Fruit fly (Drosophila melanogaster) whole organism, embryonic: ENCODE data around the gene Reck.

ENCODE experiments used
- Abd-B ChIP-seq: fragments of 200-800 bp; sonication (Bioruptor generic); optimal IDR thresholded peaks from 2 replicates; lab custom pipeline; 2018; ENCODE audit warnings: missing biosample characterization, mild to moderate bottlenecking, missing genetic modification characterization, moderate library complexity
- Bgb ChIP-seq: fragments of 200-800 bp; sonication (Bioruptor generic); IDR thresholded peaks from 2 replicates; pipeline ENCODE4 v1.3.6; 2022; ENCODE audit warnings: missing biosample characterization, missing genetic modification characterization; ENCODE audit not compliant: partially characterized antibody
- CG11398 ChIP-seq: fragments of 200-800 bp; sonication (Bioruptor generic); optimal IDR thresholded peaks from 2 replicates; lab custom pipeline; 2016; ENCODE audit warnings: missing biosample characterization, missing genetic modification characterization
- CG11456 ChIP-seq: fragments of 200-800 bp; sonication (Bioruptor generic); IDR thresholded peaks from 3 replicates; pipeline ENCODE4 v1.3.6; 2022; ENCODE audit warnings: missing biosample characterization, missing genetic modification characterization
- CG14667 ChIP-seq: fragments of 200-800 bp; sonication (Bioruptor generic); IDR thresholded peaks from 2 replicates; pipeline ENCODE4 v1.3.6; 2022; ENCODE audit warnings: missing biosample characterization, missing genetic modification characterization
- CG15479 ChIP-seq: fragments of 200-800 bp; sonication (Bioruptor generic); optimal IDR thresholded peaks from 3 replicates; lab custom pipeline; 2019; ENCODE audit warnings: missing biosample characterization, mild to moderate bottlenecking, missing genetic modification characterization, moderate library complexity
- CG15514 ChIP-seq: fragments of 200-800 bp; sonication (Bioruptor generic); optimal IDR thresholded peaks from 3 replicates; lab custom pipeline; 2017; ENCODE audit warnings: missing biosample characterization, missing genetic modification characterization, mild to moderate bottlenecking, moderate library complexity, missing genetic modification reagents
- CG1602 ChIP-seq: fragments of 200-800 bp; sonication (Bioruptor generic); optimal IDR thresholded peaks from 3 replicates; lab custom pipeline; 2016; ENCODE audit warnings: missing biosample characterization, missing genetic modification characterization
- CG2199 ChIP-seq: fragments of 200-800 bp; sonication (Bioruptor generic); IDR thresholded peaks from 3 replicates; pipeline ENCODE4 v1.3.6; 2022; ENCODE audit warnings: missing biosample characterization, missing genetic modification characterization
- CG30431 ChIP-seq: fragments of 200-800 bp; sonication (Bioruptor generic); optimal IDR thresholded peaks from 2 replicates; lab custom pipeline; 2017; ENCODE audit warnings: missing biosample characterization, missing genetic modification characterization
- CG4328 ChIP-seq: fragments of 200-800 bp; sonication (Bioruptor generic); optimal IDR thresholded peaks from 3 replicates; lab custom pipeline; 2017; ENCODE audit warnings: missing biosample characterization, missing genetic modification reagents, missing genetic modification characterization
- CG4730 ChIP-seq: fragments of 200-800 bp; sonication (Bioruptor generic); IDR thresholded peaks from 2 replicates; pipeline ENCODE4 v1.3.6; 2022; ENCODE audit warnings: missing biosample characterization, missing genetic modification characterization
- CG6791 ChIP-seq: fragments of 200-800 bp; sonication (Bioruptor generic); IDR thresholded peaks from 3 replicates; pipeline ENCODE4 v1.3.6; 2022; ENCODE audit warnings: missing biosample characterization, missing genetic modification characterization; ENCODE audit not compliant: partially characterized antibody
- CG7745 ChIP-seq: fragments of 200-800 bp; sonication (Bioruptor generic); optimal IDR thresholded peaks from 2 replicates; lab custom pipeline; 2018; ENCODE audit warnings: missing biosample characterization, mild to moderate bottlenecking, missing genetic modification characterization, moderate library complexity
- CG9609 ChIP-seq: fragments of 200-800 bp; sonication (Bioruptor generic); optimal IDR thresholded peaks from 3 replicates; lab custom pipeline; 2016; ENCODE audit warnings: missing biosample characterization, missing genetic modification characterization
- CG9817 ChIP-seq: fragments of 200-800 bp; sonication (Bioruptor generic); optimal IDR thresholded peaks from 2 replicates; lab custom pipeline; 2018; ENCODE audit warnings: missing biosample characterization, mild to moderate bottlenecking, missing genetic modification characterization, moderate library complexity
- Dll ChIP-seq: fragments of 200-800 bp; sonication (Bioruptor generic); IDR thresholded peaks from 4 replicates; pipeline ENCODE4 v1.3.6; 2022; ENCODE audit warnings: missing biosample characterization, missing genetic modification characterization; ENCODE audit not compliant: partially characterized antibody
- Ets65A ChIP-seq: fragments of 200-800 bp; sonication (Bioruptor generic); peaks from one replicate; lab custom pipeline; 2016; ENCODE audit warnings: missing biosample characterization, missing genetic modification characterization
- Gug ChIP-seq: fragments of 200-800 bp; sonication (Bioruptor generic); IDR thresholded peaks from 4 replicates; pipeline ENCODE4 v1.3.6; 2022; ENCODE audit warnings: missing biosample characterization, missing genetic modification characterization
- H15 ChIP-seq: fragments of 200-800 bp; sonication (Bioruptor generic); IDR thresholded peaks from 3 replicates; pipeline ENCODE4 v1.3.6; 2022; ENCODE audit warnings: missing biosample characterization, missing genetic modification characterization
- HLH3B ChIP-seq: fragments of 200-800 bp; sonication (Bioruptor generic); IDR thresholded peaks from 2 replicates; pipeline ENCODE4 v1.3.6; 2022; ENCODE audit warnings: missing biosample characterization, missing genetic modification characterization
- HLHmδ ChIP-seq: fragments of 200-800 bp; sonication (Bioruptor generic); optimal IDR thresholded peaks from 2 replicates; lab custom pipeline; 2018; ENCODE audit warnings: missing biosample characterization, mild to moderate bottlenecking, missing genetic modification characterization, moderate library complexity
- HmgD ChIP-seq: fragments of 200-800 bp; sonication (Bioruptor generic); optimal IDR thresholded peaks from 3 replicates; lab custom pipeline; 2016; ENCODE audit warnings: missing biosample characterization, missing genetic modification characterization
- Lhr ChIP-seq: fragments of 200-800 bp; sonication (Bioruptor generic); optimal IDR thresholded peaks from 3 replicates; lab custom pipeline; 2017; ENCODE audit warnings: mild to moderate bottlenecking, missing biosample characterization, missing genetic modification reagents, missing genetic modification characterization
- Med ChIP-seq: fragments of 200-800 bp; sonication (Bioruptor generic); peaks from one replicate; lab custom pipeline; 2016; ENCODE audit warnings: missing biosample characterization, missing genetic modification characterization, mild to moderate bottlenecking, inconsistent platforms, moderate library complexity
- Nf-YA ChIP-seq: fragments of 200-800 bp; sonication (Bioruptor generic); IDR thresholded peaks from 2 replicates; pipeline ENCODE4 v1.3.6; 2022; ENCODE audit warnings: missing biosample characterization, missing genetic modification characterization
- Sry-β ChIP-seq: fragments of 200-800 bp; sonication (Bioruptor generic); optimal IDR thresholded peaks from 2 replicates; lab custom pipeline; 2018; ENCODE audit warnings: missing biosample characterization, mild to moderate bottlenecking, missing genetic modification characterization, moderate library complexity
- Sry-δ ChIP-seq: fragments of 200-800 bp; sonication (Bioruptor generic); optimal IDR thresholded peaks from 2 replicates; lab custom pipeline; 2016; ENCODE audit warnings: missing biosample characterization, missing genetic modification characterization
- Stat92E ChIP-seq, 3 experiments: fragments of >200 bp in 2 of 3; fragments of 200-800 bp in 1 of 3; sonication (Bioruptor generic) in 1 of 3; optimal IDR thresholded peaks; 2 replicates each; lab custom pipeline; 2017 to 2019; ENCODE audit warnings: missing biosample characterization in 3 of 3, missing genetic modification characterization in 3 of 3, mild to moderate bottlenecking in 1 of 3, moderate library complexity in 1 of 3
- Tbp ChIP-seq: fragments of >200 bp; optimal IDR thresholded peaks from 2 replicates; lab custom pipeline; 2018; ENCODE audit warnings: missing biosample characterization, missing genetic modification characterization
- aop ChIP-seq: fragments of 200-800 bp; sonication (Bioruptor generic); IDR thresholded peaks from 2 replicates; pipeline ENCODE4 v1.3.6; 2022; ENCODE audit warnings: missing biosample characterization, missing genetic modification characterization
- ara ChIP-seq: fragments of 200-800 bp; sonication (Bioruptor generic); IDR thresholded peaks from 2 replicates; pipeline ENCODE4 v1.3.6; 2022; ENCODE audit warnings: missing biosample characterization, missing genetic modification characterization
- ash1 ChIP-seq: fragments of 200-800 bp; sonication (Bioruptor generic); optimal IDR thresholded peaks from 2 replicates; lab custom pipeline; 2018; ENCODE audit warnings: missing biosample characterization, mild to moderate bottlenecking, missing genetic modification characterization
- bigmax ChIP-seq: fragments of 200-800 bp; sonication (Bioruptor generic); optimal IDR thresholded peaks from 2 replicates; lab custom pipeline; 2018; ENCODE audit warnings: missing biosample characterization, mild to moderate bottlenecking, missing genetic modification characterization
- chm ChIP-seq: fragments of 200-800 bp; sonication (Bioruptor generic); IDR thresholded peaks from 2 replicates; pipeline ENCODE4 v1.3.6; 2022; ENCODE audit warnings: missing biosample characterization, missing genetic modification characterization
- dm ChIP-seq: fragments of 200-800 bp; sonication (Bioruptor generic); optimal IDR thresholded peaks from 3 replicates; lab custom pipeline; 2016; ENCODE audit warnings: missing biosample characterization, missing genetic modification characterization
- esg ChIP-seq: fragments of 200-800 bp; sonication (Bioruptor generic); conservative IDR thresholded peaks from 2 replicates; pipeline ENCODE4 v1.3.6; 2022; ENCODE audit warnings: missing biosample characterization, missing genetic modification characterization
- hb ChIP-seq: fragments of 200-800 bp; sonication (Bioruptor generic); IDR thresholded peaks from 3 replicates; pipeline ENCODE4 v1.3.6; 2022; ENCODE audit warnings: missing biosample characterization, missing genetic modification characterization; ENCODE audit not compliant: partially characterized antibody
- kni ChIP-seq: fragments of 200-800 bp; sonication (Bioruptor generic); optimal IDR thresholded peaks from 3 replicates; lab custom pipeline; 2017; ENCODE audit warnings: mild to moderate bottlenecking, missing biosample characterization, missing genetic modification reagents, missing genetic modification characterization
- lola ChIP-seq, 3 experiments: fragments of >200 bp in 2 of 3; fragments of 200-800 bp in 1 of 3; sonication (Bioruptor generic) in 1 of 3; optimal IDR thresholded peaks; 2 replicates each; lab custom pipeline; 2017 to 2019; ENCODE audit warnings: missing biosample characterization in 3 of 3, missing genetic modification characterization in 3 of 3, mild to moderate bottlenecking in 1 of 3, moderate library complexity in 1 of 3
- mam ChIP-seq: fragments of 200-800 bp; sonication (Bioruptor generic); optimal IDR thresholded peaks from 3 replicates; lab custom pipeline; 2016; ENCODE audit warnings: missing biosample characterization, missing genetic modification characterization
- nau ChIP-seq: fragments of 200-800 bp; sonication (Bioruptor generic); optimal IDR thresholded peaks from 3 replicates; lab custom pipeline; 2017; ENCODE audit warnings: missing biosample characterization, mild to moderate bottlenecking, missing genetic modification characterization, missing genetic modification reagents
- org-1 ChIP-seq: fragments of 200-800 bp; sonication (Bioruptor generic); optimal IDR thresholded peaks from 2 replicates; lab custom pipeline; 2017; ENCODE audit warnings: missing biosample characterization, missing genetic modification characterization
- pros ChIP-seq: fragments of 200-800 bp; sonication (Bioruptor generic); optimal IDR thresholded peaks from 3 replicates; lab custom pipeline; 2019; ENCODE audit warnings: missing biosample characterization, mild to moderate bottlenecking, missing genetic modification characterization, moderate library complexity
- rib ChIP-seq: fragments of 200-800 bp; sonication (Bioruptor generic); IDR thresholded peaks from 2 replicates; pipeline ENCODE4 v1.3.6; 2022; ENCODE audit warnings: missing biosample characterization, missing genetic modification characterization
- sc ChIP-seq, 3 experiments: fragments of >200 bp in 2 of 3; fragments of 200-800 bp in 1 of 3; sonication (Bioruptor generic) in 1 of 3; optimal IDR thresholded peaks; 2 replicates in 2 of 3; 3 replicates in 1 of 3; lab custom pipeline; 2017; ENCODE audit warnings: mild to moderate bottlenecking in 1 of 3, missing biosample characterization in 1 of 3, missing genetic modification characterization in 1 of 3, missing genetic modification reagents in 1 of 3
- slp2 ChIP-seq: fragments of 200-800 bp; sonication (Bioruptor generic); optimal IDR thresholded peaks from 2 replicates; lab custom pipeline; 2016; ENCODE audit warnings: missing biosample characterization, missing genetic modification characterization
- so ChIP-seq: fragments of 200-800 bp; sonication (Bioruptor generic); IDR thresholded peaks from 3 replicates; pipeline ENCODE4 v1.3.6; 2022; ENCODE audit warnings: missing biosample characterization, missing genetic modification characterization
- sqz ChIP-seq: fragments of 200-800 bp; sonication (Bioruptor generic); optimal IDR thresholded peaks from 3 replicates; lab custom pipeline; 2018; ENCODE audit warnings: missing biosample characterization, mild to moderate bottlenecking, missing genetic modification characterization
- tll ChIP-seq, 2 experiments: fragments of 200-800 bp in 1 of 2; fragments of >200 bp in 1 of 2; sonication (Bioruptor generic) in 1 of 2; optimal IDR thresholded peaks; 2 replicates each; lab custom pipeline; 2017 to 2019; ENCODE audit warnings: missing biosample characterization in 2 of 2, missing genetic modification characterization in 2 of 2, mild to moderate bottlenecking in 1 of 2, moderate library complexity in 1 of 2
- tna ChIP-seq: fragments of 200-800 bp; sonication (Bioruptor generic); IDR thresholded peaks from 2 replicates; pipeline ENCODE4 v1.3.6; 2022; ENCODE audit warnings: missing biosample characterization, missing genetic modification characterization; ENCODE audit not compliant: partially characterized antibody

Reck gene

dm6 chr3L:14979332-14979731, 34.5 kb downstream of the Reck start, which contains the start of gene CG3349:
CG3349 (plus strand) TSS chr3L:14979620.
- TF ChIP-seq sqz (GFP tag; lab: Kevin White, UChicago), result no peak
- TF ChIP-seq Nf-YA (GFP tag; lab: Robert Waterston, UW), result no peak
- no peak for TF ChIP-seq CG1602
- no peak for TF ChIP-seq Sry-δ
- TF ChIP-seq CG14667 (GFP tag; lab: Robert Waterston, UW), result no peak
- peak; percentile 63; the same call in 1 of the 3 replicates for TF ChIP-seq CG2199 (GFP tag; lab: Robert Waterston, UW)
- no peak for TF ChIP-seq nau (GFP tag; lab: Kevin White, UChicago)
- TF ChIP-seq ash1 (GFP tag; lab: Kevin White, UChicago), result no peak
- no peak for TF ChIP-seq Tbp (GFP tag; lab: Kevin White, UChicago)
- TF ChIP-seq bigmax, result no peak
- no peak for TF ChIP-seq CG15514 (GFP tag; lab: Kevin White, UChicago)
- no peak for TF ChIP-seq so (GFP tag; lab: Robert Waterston, UW)
- TF ChIP-seq Stat92E (GFP tag; optimal IDR thresholded peaks at IDR 0.05; lab: Kevin White, UChicago), result no peak
- TF ChIP-seq Bgb (GFP tag; lab: Robert Waterston, UW), result no peak
- TF ChIP-seq CG11398, result no peak
- no peak for TF ChIP-seq dm (GFP tag; lab: Kevin White, UChicago)
- no peak for TF ChIP-seq Med (GFP tag; lab: Kevin White, UChicago)
- no peak for TF ChIP-seq CG7745 (tag; lab: Kevin White, UChicago)
- peak; percentile 60 for TF ChIP-seq kni
- no peak for TF ChIP-seq CG30431
- no peak for TF ChIP-seq CG4328 (GFP tag; lab: Kevin White, UChicago)
- peak in 1 of 2 experiments; percentile 23 for TF ChIP-seq tll (GFP tag; optimal IDR thresholded peaks at IDR 0.05; lab: Kevin White, UChicago)
- TF ChIP-seq chm, result 0 out of 2 replicates have a peak, but pooled peaks have one; percentile 25
- TF ChIP-seq esg (GFP tag; lab: Robert Waterston, UW), result no peak
- 0 out of 3 replicates have a peak, but pooled peaks have one; percentile 14 for TF ChIP-seq CG6791
- TF ChIP-seq CG9817, result no peak
- peak; percentile 27 for TF ChIP-seq CG15479 (GFP tag; lab: Kevin White, UChicago)
- TF ChIP-seq org-1 (GFP tag; lab: Kevin White, UChicago), result no peak
- no peak for TF ChIP-seq hb
- TF ChIP-seq tna (GFP tag; lab: Robert Waterston, UW), result peak; percentile 47; the same call in 1 of the 2 replicates
- TF ChIP-seq pros (GFP tag; lab: Kevin White, UChicago), result peak; percentile 10
- TF ChIP-seq Sry-β (GFP tag; lab: Kevin White, UChicago), result no peak
- TF ChIP-seq HmgD (GFP tag; lab: Kevin White, UChicago), result no peak
- no peak for TF ChIP-seq CG9609 (GFP tag; lab: Kevin White, UChicago)
- no peak for TF ChIP-seq CG4730 (GFP tag; lab: Robert Waterston, UW)
- no peak for TF ChIP-seq H15 (GFP tag; lab: Robert Waterston, UW)
- TF ChIP-seq slp2 (GFP tag; lab: Kevin White, UChicago), result no peak
- no peak for TF ChIP-seq Dll (GFP tag; lab: Robert Waterston, UW)
- no peak for TF ChIP-seq Gug
- no peak for TF ChIP-seq mam
- no peak for TF ChIP-seq Abd-B

dm6 chr3L:14978496-14978894, 35.4 kb downstream of the Reck start:
- no peak for TF ChIP-seq lola (GFP tag; optimal IDR thresholded peaks at IDR 0.05; lab: Kevin White, UChicago)
- TF ChIP-seq HLH3B (GFP tag; lab: Robert Waterston, UW), result 0 out of 2 replicates have a peak, but pooled peaks have one; percentile 18
- TF ChIP-seq Lhr (GFP tag; lab: Kevin White, UChicago), result no peak
- 0 out of 2 replicates have a peak, but pooled peaks have one; percentile 31 for TF ChIP-seq aop (GFP tag; lab: Robert Waterston, UW)
- TF ChIP-seq ara, result 0 out of 2 replicates have a peak, but pooled peaks have one; percentile 19
- 0 out of 3 replicates have a peak, but pooled peaks have one; percentile 29 for TF ChIP-seq CG6791
- peak; percentile 37 for TF ChIP-seq Med (GFP tag; lab: Kevin White, UChicago)
- peak; percentile 61; the same call in 1 of the 2 replicates for TF ChIP-seq rib (GFP tag; lab: Robert Waterston, UW)
- TF ChIP-seq HLHmδ (GFP tag; lab: Kevin White, UChicago), result no peak
- TF ChIP-seq sc (optimal IDR thresholded peaks at IDR 0.05; lab: Kevin White, UChicago), result no peak
- TF ChIP-seq sc (GFP tag; optimal IDR thresholded peaks at IDR 0.05; lab: Kevin White, UChicago), result no peak
- TF ChIP-seq CG11456 (GFP tag; lab: Robert Waterston, UW), result 0 out of 3 replicates have a peak, but pooled peaks have one; percentile 63
- peak; percentile 80 for TF ChIP-seq Ets65A (GFP tag; lab: Kevin White, UChicago)
